Worm (Caenorhabditis elegans) whole organism, L3 larva: Measurements from ENCODE around the gene T19D12.10.

Source experiments
- ZK546.5 ChIP-seq: sonication (generic microtip); optimal IDR thresholded peaks from 2 replicates; lab custom pipeline; 2017; ENCODE audit warnings: missing biosample characterization, missing genetic modification characterization
- ama-1 ChIP-seq: fragments of 150-350 bp; optimal IDR thresholded peaks from 2 replicates; lab custom pipeline; 2018
- ceh-16 ChIP-seq: sonication (generic microtip); optimal IDR thresholded peaks from 2 replicates; lab custom pipeline; 2017; ENCODE audit warnings: missing biosample characterization, missing genetic modification characterization
- ceh-9 ChIP-seq: sonication (generic microtip); optimal IDR thresholded peaks from 2 replicates; lab custom pipeline; 2018; ENCODE audit warnings: missing biosample characterization, missing genetic modification characterization
- egl-27 ChIP-seq: sonication (generic microtip); optimal IDR thresholded peaks from 4 replicates; lab custom pipeline; 2017; ENCODE audit warnings: missing biosample characterization, missing genetic modification reagents, missing genetic modification characterization
- egl-5 ChIP-seq: fragments of 150-350 bp; optimal IDR thresholded peaks from 2 replicates; lab custom pipeline; 2017; ENCODE audit warnings: missing biosample characterization, missing genetic modification reagents, missing genetic modification characterization, inconsistent platforms
- elt-1 ChIP-seq: fragments of 150-350 bp; optimal IDR thresholded peaks from 2 replicates; lab custom pipeline; 2014; ENCODE audit warnings: missing biosample characterization, missing genetic modification characterization
- elt-2 ChIP-seq: sonication (generic microtip); optimal IDR thresholded peaks from 2 replicates; lab custom pipeline; 2016; ENCODE audit warnings: missing genetic modification reagents, mild to moderate bottlenecking, missing genetic modification characterization, missing compliant biosample characterization
- fkh-10 ChIP-seq: sonication (generic microtip); optimal IDR thresholded peaks from 2 replicates; lab custom pipeline; 2017; ENCODE audit warnings: missing biosample characterization, missing genetic modification reagents, missing genetic modification characterization
- fkh-2 ChIP-seq: fragments of 150-350 bp; optimal IDR thresholded peaks from 2 replicates; lab custom pipeline; 2014; ENCODE audit warnings: missing biosample characterization, missing genetic modification reagents, missing genetic modification characterization
- hmg-11 ChIP-seq: sonication (generic microtip); optimal IDR thresholded peaks from 2 replicates; lab custom pipeline; 2016; ENCODE audit warnings: missing genetic modification characterization, missing compliant biosample characterization
- jun-1 ChIP-seq: fragments of 150-350 bp; optimal IDR thresholded peaks from 2 replicates; lab custom pipeline; 2014; ENCODE audit warnings: missing biosample characterization, missing genetic modification reagents, missing genetic modification characterization
- lin-15B ChIP-seq: fragments of 150-350 bp; optimal IDR thresholded peaks from 2 replicates; lab custom pipeline; 2014; ENCODE audit warnings: missing biosample characterization, missing genetic modification characterization
- lin-39 ChIP-seq: fragments of 150-350 bp; optimal IDR thresholded peaks from 2 replicates; lab custom pipeline; 2018; ENCODE audit warnings: missing biosample characterization, missing genetic modification reagents, missing genetic modification characterization
- mdl-1 ChIP-seq: fragments of 150-350 bp; optimal IDR thresholded peaks from 2 replicates; lab custom pipeline; 2014; ENCODE audit warnings: missing biosample characterization, missing genetic modification characterization
- mml-1 ChIP-seq: fragments of 150-350 bp; sonication (generic microtip); optimal IDR thresholded peaks from 3 replicates; lab custom pipeline; 2014; ENCODE audit warnings: missing biosample characterization, missing genetic modification characterization
- nfya-1 ChIP-seq: sonication (generic microtip); optimal IDR thresholded peaks from 2 replicates; lab custom pipeline; 2017; ENCODE audit warnings: missing genetic modification characterization, mild to moderate bottlenecking, missing compliant biosample characterization, antibody characterized with exemption, moderate library complexity; ENCODE audit not compliant: insufficient read depth
- nhr-12 ChIP-seq: fragments of 150-350 bp; optimal IDR thresholded peaks from 2 replicates; lab custom pipeline; 2014; ENCODE audit warnings: missing biosample characterization, missing genetic modification characterization
- nhr-23 ChIP-seq: fragments of 150-350 bp; optimal IDR thresholded peaks from 2 replicates; lab custom pipeline; 2014; ENCODE audit warnings: missing biosample characterization, missing genetic modification reagents, missing genetic modification characterization
- nhr-43 ChIP-seq: sonication (generic microtip); optimal IDR thresholded peaks from 2 replicates; lab custom pipeline; 2016; ENCODE audit warnings: mild to moderate bottlenecking, missing genetic modification characterization, missing compliant biosample characterization; ENCODE audit not compliant: poor library complexity, severe bottlenecking
- nhr-76 ChIP-seq: fragments of 150-350 bp; sonication (generic microtip); optimal IDR thresholded peaks from 5 replicates; lab custom pipeline; 2014; ENCODE audit warnings: missing biosample characterization, missing genetic modification characterization
- pha-4 ChIP-seq: fragments of 150-350 bp; optimal IDR thresholded peaks from 2 replicates; lab custom pipeline; 2014; ENCODE audit warnings: missing biosample characterization, missing genetic modification reagents, missing genetic modification characterization
- pqm-1 ChIP-seq: fragments of 150-350 bp; optimal IDR thresholded peaks from 2 replicates; lab custom pipeline; 2017; ENCODE audit warnings: missing biosample characterization, missing genetic modification characterization, inconsistent platforms
- skn-1 ChIP-seq: fragments of 150-350 bp; optimal IDR thresholded peaks from 2 replicates; lab custom pipeline; 2014; ENCODE audit warnings: missing biosample characterization, missing genetic modification characterization
- snpc-4 ChIP-seq: fragments of 150-350 bp; optimal IDR thresholded peaks from 2 replicates; lab custom pipeline; 2014; ENCODE audit warnings: missing biosample characterization, missing genetic modification characterization
- tbx-2 ChIP-seq: sonication (generic microtip); optimal IDR thresholded peaks from 2 replicates; lab custom pipeline; 2016; ENCODE audit warnings: mild to moderate bottlenecking, missing genetic modification characterization, missing compliant biosample characterization
- unc-62 ChIP-seq: fragments of 150-350 bp; sonication (generic microtip); optimal IDR thresholded peaks from 4 replicates; lab custom pipeline; 2014; ENCODE audit warnings: missing biosample characterization, missing genetic modification reagents, missing genetic modification characterization
- zag-1 ChIP-seq: fragments of 150-350 bp; optimal IDR thresholded peaks from 2 replicates; lab custom pipeline; 2014; ENCODE audit warnings: missing biosample characterization, missing genetic modification characterization

The T19D12.10 gene

ce11 chrII:6658766-6659165, at the start of gene T19D12.10:
T19D12.10 (minus strand) TSS chrII:6658866.
- no peak for TF ChIP-seq nhr-76 (tag; lab: Kevin White, UChicago)
- no peak for TF ChIP-seq zag-1
- TF ChIP-seq jun-1 = no peak
- no peak for TF ChIP-seq unc-62 (GFP tag; lab: Kevin White, UChicago)
- no peak for TF ChIP-seq lin-39 (tag; lab: Kevin White, UChicago)
- TF ChIP-seq nhr-12 = no peak
- no peak for TF ChIP-seq egl-27 (tag; lab: Kevin White, UChicago)
- TF ChIP-seq egl-5 (tag; lab: Kevin White, UChicago) = no peak
- TF ChIP-seq lin-15B (tag; lab: Kevin White, UChicago) = no peak
- TF ChIP-seq nhr-23 (tag; lab: Kevin White, UChicago) = no peak
- TF ChIP-seq nhr-43 (tag; lab: Kevin White, UChicago) = no peak
- TF ChIP-seq elt-2 (tag; lab: Kevin White, UChicago) = no peak
- TF ChIP-seq ZK546.5 (tag; lab: Kevin White, UChicago) = no peak
- TF ChIP-seq elt-1 (tag; lab: Kevin White, UChicago) = no peak

- TF ChIP-seq lin-39 (tag; lab: Kevin White, UChicago) (peak; percentile 96), egl-5 (tag; lab: Kevin White, UChicago) (no peak), egl-27 (tag; lab: Kevin White, UChicago) (no peak), elt-1 (tag; lab: Kevin White, UChicago) (peak; percentile 0), snpc-4 (tag; lab: Kevin White, UChicago) (no peak), pqm-1 (tag; lab: Kevin White, UChicago) (no peak), ama-1 (lab: Kevin White, UChicago) (no peak), hmg-11 (no peak), nfya-1 (tag; lab: Kevin White, UChicago) (peak; percentile 52), unc-62 (GFP tag; lab: Kevin White, UChicago) (peak; percentile 27)
These were observed 49.0 kb upstream of the T19D12.10 start for ce11 chrII:6707496-6708260.

- TF ChIP-seq ceh-16 (tag; lab: Kevin White, UChicago) (no peak), elt-2 (tag; lab: Kevin White, UChicago) (no peak), pqm-1 (tag; lab: Kevin White, UChicago) (no peak), pha-4 (tag; lab: Kevin White, UChicago) (no peak), fkh-10 (GFP tag; lab: Kevin White, UChicago) (peak; percentile 44)
These were observed 48.0 kb upstream of the T19D12.10 start for ce11 chrII:6706552-6707091.

ce11 chrII:6705593-6706228, 47.0 kb upstream of the T19D12.10 start, which contains the start of gene rpy-1:
rpy-1 (minus strand) TSS chrII:6705643.
- TF ChIP-seq nfya-1 (tag; lab: Kevin White, UChicago) = peak; percentile 0
- TF ChIP-seq ceh-9 = no peak
- TF ChIP-seq mml-1 (tag; lab: Kevin White, UChicago) = no peak
- TF ChIP-seq egl-5 (tag; lab: Kevin White, UChicago) = peak; percentile 32
- TF ChIP-seq nhr-12 = no peak
- no peak for TF ChIP-seq mdl-1
- no peak for TF ChIP-seq lin-15B (tag; lab: Kevin White, UChicago)
- TF ChIP-seq lin-39 (tag; lab: Kevin White, UChicago) = peak; percentile 46

- TF ChIP-seq elt-2 (tag; lab: Kevin White, UChicago) = peak; percentile 93
- TF ChIP-seq hmg-11 = no peak
- TF ChIP-seq tbx-2 (tag; lab: Kevin White, UChicago) = no peak
- no peak for TF ChIP-seq fkh-2 (tag; lab: Kevin White, UChicago)
- no peak for TF ChIP-seq mml-1 (tag; lab: Kevin White, UChicago)
- TF ChIP-seq pqm-1 (tag; lab: Kevin White, UChicago) = peak; percentile 85
- TF ChIP-seq jun-1 = peak; percentile 9
- peak; percentile 77 for TF ChIP-seq skn-1 (tag; lab: Kevin White, UChicago)
- TF ChIP-seq ZK546.5 (tag; lab: Kevin White, UChicago) = no peak
These were observed 42.8 kb upstream of the T19D12.10 start, which contains the start of gene C18H9.6 for ce11 chrII:6701497-6701896. C18H9.6 (minus strand) TSS chrII:6701625.
